Worm (Caenorhabditis elegans) whole organism, L4/young adult: ENCODE results near the gene stc-1.

Experiments
- W03F9.2 ChIP-seq: fragments of 150-350 bp; optimal IDR thresholded peaks from 2 replicates; lab custom pipeline; 2014; ENCODE audit warnings: missing biosample characterization, missing genetic modification characterization
- him-1 ChIP-seq: sonication (generic microtip); optimal IDR thresholded peaks from 2 replicates; lab custom pipeline; 2016; ENCODE audit warnings: missing genotype, missing genetic modification reagents, missing genetic modification characterization, missing compliant biosample characterization

DNA sequence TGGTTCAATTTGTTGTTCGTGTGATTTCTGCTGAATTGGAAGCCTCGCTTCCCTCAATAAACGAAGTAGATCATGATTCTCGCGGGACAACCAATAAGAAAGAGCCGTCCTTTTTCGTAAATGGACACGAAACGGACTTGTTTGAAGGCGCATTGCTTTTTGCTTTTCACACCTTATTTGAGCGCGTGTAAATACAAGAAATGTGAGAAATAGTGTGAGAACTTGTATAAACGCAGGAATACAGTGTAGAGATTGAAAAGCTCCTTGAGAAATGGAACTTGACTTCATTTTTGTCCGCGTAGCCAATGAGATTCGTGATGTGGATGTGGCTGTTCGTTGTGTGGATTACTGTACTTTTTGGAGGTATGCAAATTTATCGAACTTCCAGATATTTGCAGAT lies 45.3 kb downstream of the stc-1 start, which contains the start of gene cht-2:
- TF ChIP-seq W03F9.2 (no peak), him-1 (tag; lab: Kevin White, UChicago) (no peak)
